Worm (Caenorhabditis elegans): ENCODE results near the gene C35A11.3.
A peak's percentile ranks its signal among the peaks of the same experiment; 100 is the strongest.

C35A11.3 gene

DNA sequence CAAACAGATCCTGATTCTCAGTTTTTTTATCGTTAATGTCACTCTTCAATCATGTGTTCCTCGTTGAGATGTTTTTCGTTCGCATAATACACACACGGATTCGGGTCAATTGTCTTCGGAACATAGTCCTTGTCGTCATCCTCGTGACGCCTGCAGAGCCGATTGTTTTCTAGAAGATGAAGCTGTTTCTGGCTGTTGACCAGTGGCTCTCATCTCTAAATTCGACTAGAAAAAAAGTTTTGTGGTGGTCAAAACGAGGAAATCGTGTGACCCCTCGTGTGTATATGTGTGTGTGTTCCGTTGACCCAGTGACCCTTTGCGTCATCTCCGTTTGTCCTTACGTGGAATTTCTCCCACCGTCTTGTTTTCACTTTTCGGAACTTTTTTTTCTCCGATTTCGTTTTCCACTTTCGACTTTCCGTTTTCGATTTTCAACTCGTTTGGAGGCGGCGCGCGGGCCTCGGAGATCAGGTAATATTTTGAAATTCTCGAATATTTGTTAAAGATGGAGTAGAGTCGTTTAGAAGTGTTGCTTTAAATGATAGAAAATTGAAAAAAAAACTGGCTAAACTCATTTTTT, 13.8 kb downstream of the C35A11.3 start, which contains the start of gene C35A11.2:
Gene C35A11.2 (plus strand): TSS at position 386 of the 580 bp plus-strand sequence.
- TF ChIP-seq blmp-1 (tag; optimal IDR thresholded peaks at IDR 0.05) (peak; percentile 96), pag-3 (tag; optimal IDR thresholded peaks at IDR 0.05; ENCODE audit: borderline replicate concordance, insufficient read depth) (no peak)

DNA sequence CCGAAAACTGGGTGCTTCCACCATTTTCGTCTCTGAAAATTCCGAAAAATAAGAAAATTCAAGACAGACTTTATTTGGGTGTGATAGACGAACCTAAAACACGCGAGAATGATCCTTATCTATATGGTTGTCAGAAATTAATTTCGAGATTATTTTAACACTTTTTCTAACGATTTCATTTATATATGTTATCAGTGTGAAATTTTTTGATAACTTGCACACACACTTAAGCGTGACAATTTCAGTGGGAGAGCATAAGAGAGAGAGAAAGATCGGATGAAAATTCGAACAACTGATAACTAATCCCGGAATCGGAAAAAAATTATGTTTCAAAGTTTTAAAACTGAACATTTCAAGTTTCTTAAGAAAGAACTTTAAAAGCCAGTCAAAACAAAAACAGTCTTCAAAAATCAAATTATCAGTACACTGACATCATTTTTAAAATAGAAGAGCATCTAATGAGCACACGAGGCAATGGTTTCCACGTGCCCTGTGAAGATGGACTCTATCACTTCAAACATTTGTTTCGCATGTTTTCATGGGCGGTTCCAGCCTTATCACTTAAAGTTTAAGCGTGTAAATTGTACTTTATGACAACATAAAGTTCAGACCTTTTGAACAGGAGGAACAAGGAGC, 20.9 kb downstream of the C35A11.3 start, which contains the start of gene C35A11.4:
Gene C35A11.4 (minus strand): TSS at position 156 of the 636 bp plus-strand sequence.
- no peak for TF ChIP-seq unc-86 (tag; optimal IDR thresholded peaks at IDR 0.05)
- no peak for TF ChIP-seq elt-3 (tag; optimal IDR thresholded peaks at IDR 0.05)
- TF ChIP-seq tlp-1 (tag; optimal IDR thresholded peaks at IDR 0.05): peak; percentile 56
- TF ChIP-seq lin-35 (GFP tag; optimal IDR thresholded peaks at IDR 0.05): peak in 1 of 2 experiments; percentile 23
- TF ChIP-seq nhr-71 (tag; optimal IDR thresholded peaks at IDR 0.05): peak; percentile 9
- TF ChIP-seq pqm-1 (tag; optimal IDR thresholded peaks at IDR 0.05): peak; percentile 27
- TF ChIP-seq elt-2 (tag; optimal IDR thresholded peaks at IDR 0.05): peak; percentile 97

DNA sequence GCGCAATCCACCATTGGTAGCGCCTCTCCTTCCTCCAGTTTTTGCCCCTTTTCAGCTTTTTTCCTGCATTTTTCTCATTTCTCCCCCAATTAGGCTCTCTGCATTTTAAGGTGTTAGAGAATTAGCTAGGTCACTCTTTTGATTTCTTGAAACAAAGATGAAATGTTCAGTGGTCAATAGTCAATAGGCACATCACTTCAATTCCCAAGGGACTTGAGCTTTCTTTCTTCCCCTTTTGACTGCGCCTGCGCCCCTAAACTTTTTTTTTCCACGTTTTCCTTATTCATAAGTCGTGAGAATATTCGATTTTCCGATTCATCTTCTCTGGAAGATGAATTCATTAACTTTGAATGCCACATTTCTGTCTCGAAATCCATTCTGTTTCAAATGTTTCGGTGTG, 31.7 kb downstream of the C35A11.3 start:
- TF ChIP-seq lsy-2 (tag; optimal IDR thresholded peaks at IDR 0.05): no peak
- TF ChIP-seq lin-14 (GFP tag; optimal IDR thresholded peaks at IDR 0.05): peak; percentile 3

DNA sequence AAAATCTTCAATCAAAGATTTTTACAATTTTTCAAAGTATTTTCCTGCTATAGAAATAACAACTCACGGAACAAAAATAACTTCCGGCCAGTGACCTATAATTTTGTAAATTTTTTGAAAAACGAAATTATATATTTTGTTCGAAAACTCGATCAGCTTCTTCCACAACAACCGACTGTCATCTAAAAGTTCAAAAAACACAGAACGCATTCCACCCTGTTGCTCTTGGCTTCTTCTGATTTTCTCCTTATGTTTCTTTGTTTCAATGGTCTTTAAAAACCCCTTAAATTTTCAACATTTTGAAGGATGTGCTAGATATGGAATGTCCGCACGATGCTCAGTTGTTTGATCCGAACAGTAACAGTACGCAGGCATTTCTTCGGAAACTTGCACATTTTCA, 32.8 kb downstream of the C35A11.3 start, which contains the start of gene dmsr-7:
Gene dmsr-7 (plus strand): TSS at position 301 of the 400 bp plus-strand sequence.
- TF ChIP-seq nhr-28 (tag; optimal IDR thresholded peaks at IDR 0.05) (no peak), nhr-76 (tag; optimal IDR thresholded peaks at IDR 0.05) (no peak), swsn-7 (tag; optimal IDR thresholded peaks at IDR 0.05) (no peak), pqm-1 (tag; optimal IDR thresholded peaks at IDR 0.05) (no peak), ceh-82 (tag; optimal IDR thresholded peaks at IDR 0.05) (no peak), nhr-84 (tag; optimal IDR thresholded peaks at IDR 0.05) (no peak), irx-1 (tag; optimal IDR thresholded peaks at IDR 0.05) (no peak), egl-27 (tag; optimal IDR thresholded peaks at IDR 0.05) (no peak), jun-1 (tag; optimal IDR thresholded peaks at IDR 0.05) (no peak), ama-1 (optimal IDR thresholded peaks at IDR 0.05) (no peak), C16A3.4 (tag; optimal IDR thresholded peaks at IDR 0.05) (no peak), nhr-237 (tag; optimal IDR thresholded peaks at IDR 0.05) (no peak), nhr-71 (tag; optimal IDR thresholded peaks at IDR 0.05) (no peak), ceh-88 (GFP tag; IDR thresholded peaks at IDR 0.05) (no peak), sox-4 (tag; optimal IDR thresholded peaks at IDR 0.05) (no peak), dsc-1 (tag; optimal IDR thresholded peaks at IDR 0.05) (no peak)

DNA sequence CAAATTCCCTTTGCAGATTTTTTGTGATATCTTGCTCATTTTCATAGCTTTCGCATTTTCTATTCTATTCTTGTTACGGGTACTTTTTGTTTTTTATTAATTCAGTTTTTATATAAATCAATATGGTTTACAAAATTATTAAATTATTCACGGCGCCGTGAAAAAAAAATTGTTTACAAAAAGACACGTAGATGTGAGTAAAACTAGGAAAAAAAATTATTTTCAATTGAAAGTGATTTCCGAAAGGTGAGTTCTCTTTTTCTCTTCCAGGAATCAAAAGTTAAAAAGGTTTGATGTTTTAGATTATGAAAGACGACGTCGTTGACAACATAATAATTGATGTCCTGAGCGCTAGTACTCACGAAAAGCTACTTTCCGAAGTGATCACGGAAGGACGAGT, 36.0 kb downstream of the C35A11.3 start, which contains the start of gene C25A6.1:
Gene C25A6.1 (plus strand): TSS at position 301 of the 400 bp plus-strand sequence.
- TF ChIP-seq swsn-7 (tag; optimal IDR thresholded peaks at IDR 0.05) (no peak), unc-98 (GFP tag; IDR thresholded peaks at IDR 0.05) (no peak), vab-15 (tag; optimal IDR thresholded peaks at IDR 0.05) (no peak), dpl-1 (GFP tag; optimal IDR thresholded peaks at IDR 0.05) (no peak), nhr-77 (tag; optimal IDR thresholded peaks at IDR 0.05) (no peak)

ce11 chrV:5408921-5409320, 36.7 kb downstream of the C35A11.3 start:
- TF ChIP-seq mep-1 (tag; optimal IDR thresholded peaks at IDR 0.05) (no peak), nhr-47 (tag; optimal IDR thresholded peaks at IDR 0.05) (no peak), fkh-4 (tag; optimal IDR thresholded peaks at IDR 0.05; ENCODE audit: borderline replicate concordance) (no peak), unc-98 (GFP tag; IDR thresholded peaks at IDR 0.05) (no peak), lin-14 (GFP tag; optimal IDR thresholded peaks at IDR 0.05) (peak; percentile 75), xbp-1 (tag; optimal IDR thresholded peaks at IDR 0.05) (no peak), nhr-12 (tag; optimal IDR thresholded peaks at IDR 0.05) (no peak), nhr-71 (tag; optimal IDR thresholded peaks at IDR 0.05) (peak; percentile 31), isw-1 (GFP tag; IDR thresholded peaks at IDR 0.05) (no peak), sup-37 (GFP tag; optimal IDR thresholded peaks at IDR 0.05) (no peak), efl-1 (optimal IDR thresholded peaks at IDR 0.05) (no peak), efl-1 (GFP tag; optimal IDR thresholded peaks at IDR 0.05 in 1 of 2) (no peak), jun-1 (tag; optimal IDR thresholded peaks at IDR 0.05) (no peak)

Data from whole organism, L1 larva.